Worm (Caenorhabditis elegans): Measurements from ENCODE around the gene B0218.7.

B0218.7 gene

ce11 chrIV:8171376-8171775 lies 5.5 kb upstream of the B0218.7 start:
- no peak for TF ChIP-seq B0336.3 (GFP tag; IDR thresholded peaks at IDR 0.05)
- peak; percentile 66 for TF ChIP-seq ceh-27 (GFP tag; optimal IDR thresholded peaks at IDR 0.05)

DNA sequence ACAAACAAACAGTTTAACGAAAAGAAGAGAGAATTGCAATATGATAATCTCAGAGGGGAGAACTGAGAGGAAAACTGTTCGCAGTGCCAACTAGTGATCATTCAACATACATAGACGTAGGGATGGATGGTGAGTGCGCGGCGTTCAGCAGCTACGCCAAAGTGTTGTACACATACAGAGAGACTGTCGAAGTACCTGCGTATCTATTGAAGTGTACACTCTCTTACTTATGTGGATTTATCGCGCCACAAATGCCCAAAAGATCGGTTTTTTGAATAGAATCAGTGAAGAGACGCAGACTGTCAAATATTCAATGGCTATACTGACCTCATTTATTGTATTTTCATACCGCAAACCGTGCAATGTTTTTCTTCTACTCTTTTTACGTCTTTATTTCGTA lies 4.4 kb upstream of the B0218.7 start:
- no peak for TF ChIP-seq egl-18 (GFP tag; IDR thresholded peaks at IDR 0.05)
- TF ChIP-seq hmg-1.2 (GFP tag; IDR thresholded peaks at IDR 0.05), result peak; percentile 70; the same call in 1 of the 2 replicates
- no peak for TF ChIP-seq lin-35 (GFP tag; optimal IDR thresholded peaks at IDR 0.05)
- no peak for TF ChIP-seq egl-44 (GFP tag; IDR thresholded peaks at IDR 0.05)

DNA sequence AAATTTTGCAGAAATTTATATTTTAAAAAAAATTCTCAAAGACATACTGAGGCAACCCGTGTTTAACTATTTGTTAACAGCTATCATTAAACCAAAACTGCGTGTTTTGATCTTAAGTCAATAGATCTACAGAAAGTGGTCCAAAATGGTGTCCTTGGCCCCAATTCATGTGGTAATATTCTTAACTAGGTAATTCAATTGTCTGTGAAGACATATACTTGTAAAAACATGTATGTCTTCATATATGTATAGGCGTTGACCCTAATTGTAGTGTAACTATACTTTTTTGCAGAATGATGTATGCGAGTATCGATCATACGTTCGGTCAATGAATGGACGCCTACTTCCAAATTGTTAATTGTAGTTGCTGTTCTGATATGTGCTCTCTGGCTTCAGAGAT lies 3.8 kb upstream of the B0218.7 start, which contains the start of gene C07G1.15:
C07G1.15 (plus strand) TSS at position 301 of the 400 bp plus-strand sequence.
- no peak for TF ChIP-seq lin-26 (GFP tag; IDR thresholded peaks at IDR 0.05)
- no peak for TF ChIP-seq ets-4 (GFP tag; optimal IDR thresholded peaks at IDR 0.05)
- no peak for TF ChIP-seq nhr-120 (GFP tag; IDR thresholded peaks at IDR 0.05)
- TF ChIP-seq T26A5.8 (tag; optimal IDR thresholded peaks at IDR 0.05), result no peak
- no peak for TF ChIP-seq zim-3 (tag; optimal IDR thresholded peaks at IDR 0.05)
- TF ChIP-seq aptf-2 (GFP tag; conservative IDR thresholded peaks at IDR 0.05), result no peak
- TF ChIP-seq F57C9.4 (tag; optimal IDR thresholded peaks at IDR 0.05), result no peak
- TF ChIP-seq let-607 (tag; optimal IDR thresholded peaks at IDR 0.05), result no peak
- no peak for TF ChIP-seq lin-40 (tag; optimal IDR thresholded peaks at IDR 0.05)
- TF ChIP-seq die-1 (tag; optimal IDR thresholded peaks at IDR 0.05), result no peak
- TF ChIP-seq B0336.3 (GFP tag; IDR thresholded peaks at IDR 0.05), result no peak
- no peak for TF ChIP-seq mxl-1 (tag; optimal IDR thresholded peaks at IDR 0.05)
- TF ChIP-seq rcor-1 (GFP tag; IDR thresholded peaks at IDR 0.05), result no peak
- no peak for TF ChIP-seq ekl-4 (GFP tag; IDR thresholded peaks at IDR 0.05)
- no peak for TF ChIP-seq F49E8.2 (tag; optimal IDR thresholded peaks at IDR 0.05; ENCODE audit: insufficient read depth)
- TF ChIP-seq bed-2 (GFP tag; IDR thresholded peaks at IDR 0.05), result no peak

DNA sequence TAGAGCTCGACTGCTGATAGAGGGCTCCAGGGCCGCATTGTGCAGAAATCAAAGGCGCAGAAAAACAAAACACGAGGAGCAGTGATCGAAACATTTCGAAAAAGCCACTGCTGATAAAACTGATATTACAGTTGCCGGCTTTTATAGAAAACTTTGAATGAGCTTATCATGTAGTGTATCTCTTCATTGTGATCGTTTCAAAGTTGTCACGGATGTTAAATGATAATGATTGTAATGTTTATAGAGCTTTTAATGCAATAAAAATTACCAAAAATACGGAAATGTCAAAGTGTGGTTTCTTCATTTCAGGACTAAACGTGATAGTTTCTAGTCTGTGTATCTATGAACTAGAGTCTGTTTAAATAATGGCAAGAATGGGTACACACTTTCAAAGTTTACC lies 2.8 kb upstream of the B0218.7 start, which contains the start of gene clec-52:
clec-52 (minus strand) TSS at position 101 of the 400 bp plus-strand sequence.
- TF ChIP-seq attf-3 (GFP tag; conservative IDR thresholded peaks at IDR 0.05), result no peak
- no peak for TF ChIP-seq F37B4.10 (GFP tag; IDR thresholded peaks at IDR 0.05)
- no peak for TF ChIP-seq aptf-3 (GFP tag; IDR thresholded peaks at IDR 0.05)
- no peak for TF ChIP-seq efl-1 (GFP tag; optimal IDR thresholded peaks at IDR 0.05)
- no peak for TF ChIP-seq zfh-2 (GFP tag; conservative IDR thresholded peaks at IDR 0.05)

DNA sequence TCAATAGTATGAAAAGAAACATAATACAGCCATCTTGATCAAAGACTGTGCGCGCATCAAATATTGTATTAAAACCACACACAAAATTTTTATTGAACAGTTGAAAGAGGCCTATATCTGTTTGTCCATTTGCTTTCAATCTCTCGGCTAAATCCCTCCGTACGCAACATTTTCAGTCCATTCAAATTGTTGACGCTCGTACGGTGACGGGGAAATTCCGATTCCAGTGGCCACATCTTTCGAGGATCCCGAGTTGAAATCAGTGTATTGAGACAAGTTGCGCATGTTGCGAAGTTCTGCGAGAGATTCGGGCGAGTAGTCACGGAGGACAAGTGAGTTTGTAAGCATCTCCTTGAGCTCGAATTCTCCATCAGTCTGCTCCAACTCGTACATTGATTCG lies 1.3 kb downstream of the B0218.7 start:
- no peak for TF ChIP-seq akir-1 (GFP tag; optimal IDR thresholded peaks at IDR 0.05)

DNA sequence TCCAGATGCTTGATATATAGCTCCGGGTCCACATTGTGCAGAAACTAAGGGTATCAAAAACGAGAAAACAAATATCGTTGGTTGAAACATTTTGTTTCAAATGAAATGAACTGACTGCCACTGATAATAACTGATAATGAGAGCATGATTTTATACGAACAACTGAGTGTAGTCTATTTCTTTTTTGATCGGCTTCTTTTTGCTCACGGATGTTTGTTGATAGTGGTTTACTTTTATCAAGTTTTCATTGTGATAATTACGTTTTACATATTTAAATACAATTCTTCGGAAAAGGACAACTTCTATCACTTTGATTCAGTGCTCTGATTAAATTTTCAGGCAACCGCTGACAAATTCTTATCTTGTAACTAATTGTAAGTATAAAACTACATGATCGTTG lies 2.2 kb downstream of the B0218.7 start, which contains the start of gene clec-51:
clec-51 (minus strand) TSS at position 114 of the 400 bp plus-strand sequence.
- TF ChIP-seq B0035.1 (tag; optimal IDR thresholded peaks at IDR 0.05) (no peak), nhr-80 (tag; optimal IDR thresholded peaks at IDR 0.05) (peak; percentile 69)

DNA sequence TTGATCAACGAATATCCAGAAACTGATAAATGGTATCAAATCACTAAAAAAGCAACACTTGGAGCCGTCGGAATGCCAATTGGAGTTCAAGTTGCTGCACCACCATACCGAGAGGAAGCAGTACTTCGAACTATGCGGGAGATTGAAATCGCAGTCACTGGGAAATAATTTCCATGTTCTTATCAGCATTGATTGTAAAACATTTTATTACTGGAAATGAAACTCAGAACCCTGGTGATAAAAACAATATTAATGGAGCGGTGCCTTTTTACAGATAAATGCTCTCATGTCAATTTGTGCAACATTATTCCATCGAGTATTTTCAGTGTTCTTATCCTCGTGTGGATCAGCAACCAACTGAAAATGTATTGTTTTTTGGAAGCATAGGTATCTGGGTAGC lies 4.1 kb downstream of the B0218.7 start:
- TF ChIP-seq nhr-80 (tag; optimal IDR thresholded peaks at IDR 0.05) (peak; percentile 41), Y53F4B.3 (GFP tag; IDR thresholded peaks at IDR 0.05) (no peak), madf-10 (tag; optimal IDR thresholded peaks at IDR 0.05) (no peak), ztf-28 (GFP tag; IDR thresholded peaks at IDR 0.05) (no peak), repo-1 (tag; optimal IDR thresholded peaks at IDR 0.05) (no peak), nfya-1 (tag; optimal IDR thresholded peaks at IDR 0.05; ENCODE audit: borderline replicate concordance, insufficient read depth) (no peak)

All from whole organism, young adult.